Worm (Caenorhabditis elegans) whole organism, mixed stage, embryonic: ENCODE results near the gene sec-22.

ENCODE experiments used
- M03D4.4 ChIP-seq: sonication (generic microtip); optimal IDR thresholded peaks from 2 replicates; lab custom pipeline; 2017; ENCODE audit warnings: mild to moderate bottlenecking, missing genetic modification characterization, missing compliant biosample characterization
- bed-3 ChIP-seq: fragments of 200-800 bp; sonication (Bioruptor generic); optimal IDR thresholded peaks from 3 replicates; lab custom pipeline; 2018; ENCODE audit warnings: mild to moderate bottlenecking, missing genetic modification characterization, moderate library complexity, missing compliant biosample characterization
- blmp-1 ChIP-seq: fragments of 150-350 bp; optimal IDR thresholded peaks from 2 replicates; lab custom pipeline; 2014; ENCODE audit warnings: missing biosample characterization, missing genetic modification characterization
- ceh-39 ChIP-seq: fragments of 150-350 bp; optimal IDR thresholded peaks from 2 replicates; lab custom pipeline; 2014; ENCODE audit warnings: missing biosample characterization, missing genetic modification characterization
- ceh-43 ChIP-seq: fragments of 200-800 bp; sonication (Bioruptor generic); optimal IDR thresholded peaks from 2 replicates; lab custom pipeline; 2018; ENCODE audit warnings: mild to moderate bottlenecking, missing genetic modification characterization, moderate library complexity, missing compliant biosample characterization
- ceh-83 ChIP-seq: fragments of 200-800 bp; sonication (Bioruptor generic); optimal IDR thresholded peaks from 2 replicates; lab custom pipeline; 2018; ENCODE audit warnings: mild to moderate bottlenecking, missing genetic modification characterization, missing compliant biosample characterization
- ces-1 ChIP-seq: fragments of 150-350 bp; optimal IDR thresholded peaks from 2 replicates; lab custom pipeline; 2014; ENCODE audit warnings: missing biosample characterization, missing genetic modification reagents, missing genetic modification characterization
- cnd-1 ChIP-seq: fragments of 200-800 bp; sonication (Bioruptor generic); optimal IDR thresholded peaks from 2 replicates; lab custom pipeline; 2018; ENCODE audit warnings: mild to moderate bottlenecking, missing genetic modification characterization, missing compliant biosample characterization
- drap-1 ChIP-seq: fragments of 200-800 bp; sonication (Bioruptor generic); optimal IDR thresholded peaks from 3 replicates; lab custom pipeline; 2018; ENCODE audit warnings: mild to moderate bottlenecking, missing genetic modification characterization, missing compliant biosample characterization
- elt-1 ChIP-seq: sonication (generic microtip); optimal IDR thresholded peaks from 2 replicates; lab custom pipeline; 2017; ENCODE audit warnings: missing genetic modification characterization, mild to moderate bottlenecking, missing compliant biosample characterization, antibody characterized with exemption, moderate library complexity, borderline replicate concordance; ENCODE audit not compliant: insufficient read depth
- elt-3 ChIP-seq: fragments of 150-350 bp; optimal IDR thresholded peaks from 2 replicates; lab custom pipeline; 2014; ENCODE audit warnings: missing biosample characterization, missing genetic modification characterization
- flh-1 ChIP-seq: fragments of 200-800 bp; sonication (Bioruptor generic); optimal IDR thresholded peaks from 2 replicates; lab custom pipeline; 2018; ENCODE audit warnings: mild to moderate bottlenecking, missing genetic modification characterization, moderate library complexity, missing compliant biosample characterization
- ham-2 ChIP-seq: fragments of 200-800 bp; sonication (Bioruptor generic); optimal IDR thresholded peaks from 2 replicates; lab custom pipeline; 2018; ENCODE audit warnings: mild to moderate bottlenecking, missing genetic modification characterization, missing compliant biosample characterization
- hlh-1 ChIP-seq: fragments of 150-350 bp; optimal IDR thresholded peaks from 2 replicates; lab custom pipeline; 2014; ENCODE audit warnings: missing biosample characterization, missing genetic modification reagents, missing genetic modification characterization
- lin-13 ChIP-seq: fragments of 150-350 bp; optimal IDR thresholded peaks from 2 replicates; lab custom pipeline; 2014; ENCODE audit warnings: missing biosample characterization, missing genetic modification characterization
- lin-32 ChIP-seq: fragments of 200-800 bp; sonication (Bioruptor generic); optimal IDR thresholded peaks from 2 replicates; lab custom pipeline; 2018; ENCODE audit warnings: mild to moderate bottlenecking, missing genetic modification characterization, missing compliant biosample characterization
- lsy-2 ChIP-seq: fragments of 150-350 bp; optimal IDR thresholded peaks from 2 replicates; lab custom pipeline; 2014; ENCODE audit warnings: missing biosample characterization, missing genetic modification characterization
- mab-5 ChIP-seq: fragments of 150-350 bp; optimal IDR thresholded peaks from 2 replicates; lab custom pipeline; 2014; ENCODE audit warnings: missing biosample characterization, missing genetic modification characterization
- mep-1 ChIP-seq: fragments of 150-350 bp; optimal IDR thresholded peaks from 2 replicates; lab custom pipeline; 2017; ENCODE audit warnings: missing biosample characterization, missing genetic modification reagents, missing genetic modification characterization, inconsistent platforms
- mls-2 ChIP-seq: sonication (generic microtip); optimal IDR thresholded peaks from 2 replicates; lab custom pipeline; 2016; ENCODE audit warnings: mild to moderate bottlenecking, missing genetic modification characterization, moderate library complexity, missing compliant biosample characterization
- nhr-12 ChIP-seq: fragments of 150-350 bp; optimal IDR thresholded peaks from 2 replicates; lab custom pipeline; 2014; ENCODE audit warnings: missing biosample characterization, missing genetic modification characterization
- nhr-2 ChIP-seq: fragments of 150-350 bp; optimal IDR thresholded peaks from 2 replicates; lab custom pipeline; 2014; ENCODE audit warnings: missing biosample characterization, missing genetic modification characterization
- nhr-237 ChIP-seq: fragments of 150-350 bp; optimal IDR thresholded peaks from 2 replicates; lab custom pipeline; 2014; ENCODE audit warnings: missing biosample characterization, missing genetic modification characterization
- nhr-28 ChIP-seq: fragments of 150-350 bp; optimal IDR thresholded peaks from 2 replicates; lab custom pipeline; 2014; ENCODE audit warnings: missing biosample characterization, missing genetic modification characterization
- nhr-76 ChIP-seq: sonication (generic microtip); optimal IDR thresholded peaks from 2 replicates; lab custom pipeline; 2017; ENCODE audit warnings: missing biosample characterization, missing genetic modification characterization
- pha-4 ChIP-seq: fragments of 150-350 bp; optimal IDR thresholded peaks from 2 replicates; lab custom pipeline; 2018; ENCODE audit warnings: missing biosample characterization, missing genetic modification reagents, missing genetic modification characterization
- sem-2 ChIP-seq: fragments of 200-800 bp; sonication (Bioruptor generic); optimal IDR thresholded peaks from 2 replicates; lab custom pipeline; 2018; ENCODE audit warnings: mild to moderate bottlenecking, missing genetic modification characterization, missing compliant biosample characterization
- snpc-4 ChIP-seq: fragments of 150-350 bp; optimal IDR thresholded peaks from 2 replicates; lab custom pipeline; 2014; ENCODE audit warnings: missing biosample characterization, missing genetic modification characterization
- sptf-1 ChIP-seq: sonication (generic microtip); optimal IDR thresholded peaks from 2 replicates; lab custom pipeline; 2017; ENCODE audit warnings: mild to moderate bottlenecking, missing genetic modification characterization, moderate library complexity, missing compliant biosample characterization
- tbx-8 ChIP-seq: fragments of 200-800 bp; sonication (Bioruptor generic); optimal IDR thresholded peaks from 2 replicates; lab custom pipeline; 2018; ENCODE audit warnings: mild to moderate bottlenecking, missing genetic modification characterization, moderate library complexity, missing compliant biosample characterization
- unc-120 ChIP-seq: sonication (generic microtip); optimal IDR thresholded peaks from 2 replicates; lab custom pipeline; 2017; ENCODE audit warnings: missing genetic modification characterization, missing compliant biosample characterization; ENCODE audit not compliant: poor library complexity, severe bottlenecking
- unc-39 ChIP-seq: fragments of 150-350 bp; optimal IDR thresholded peaks from 2 replicates; lab custom pipeline; 2014; ENCODE audit warnings: missing biosample characterization, missing genetic modification characterization
- unc-62 ChIP-seq: fragments of 150-350 bp; optimal IDR thresholded peaks from 2 replicates; lab custom pipeline; 2014; ENCODE audit warnings: missing biosample characterization, missing genetic modification reagents, missing genetic modification characterization
- zip-8 ChIP-seq: fragments of 150-350 bp; optimal IDR thresholded peaks from 2 replicates; lab custom pipeline; 2014; ENCODE audit warnings: missing biosample characterization, missing genetic modification characterization
- ztf-11 ChIP-seq: fragments of 150-350 bp; optimal IDR thresholded peaks from 2 replicates; lab custom pipeline; 2014; ENCODE audit warnings: missing biosample characterization, missing genetic modification characterization

Gene sec-22

DNA sequence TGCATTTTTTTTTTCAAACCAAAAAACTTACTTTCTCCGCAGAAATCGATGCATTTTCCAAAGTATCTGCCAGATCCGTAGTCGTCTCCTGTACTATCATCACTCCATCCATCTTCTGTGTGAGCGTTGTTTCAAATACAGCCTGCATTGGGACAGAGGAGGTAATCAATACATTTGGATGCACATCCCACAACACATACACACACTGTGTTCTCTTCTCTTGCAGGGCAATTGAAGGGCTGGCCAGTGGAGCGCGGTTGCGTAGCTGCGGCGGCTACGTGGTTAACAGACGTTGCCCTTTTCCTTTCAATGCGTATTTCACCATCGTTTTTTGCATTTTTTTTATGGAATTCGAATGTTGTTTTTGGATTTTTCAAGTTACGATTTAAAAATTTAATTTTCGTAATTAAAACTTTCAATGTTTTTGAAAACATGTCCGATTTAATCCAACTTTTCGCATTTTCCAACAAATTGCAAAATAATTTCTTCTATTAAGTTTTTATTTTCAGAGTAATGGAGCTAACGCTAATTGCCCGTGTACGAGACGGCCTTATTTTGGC lies at the start of gene sec-22, which contains the start of gene stau-1:
TSS of gene sec-22 (plus strand) at position 510 of the 560 bp plus-strand sequence.
TSS of gene stau-1 (minus strand) at position 248 of the 560 bp plus-strand sequence.
- TF ChIP-seq tbx-8 (GFP tag; lab: Kevin White, UChicago), result no peak
- TF ChIP-seq mab-5, result no peak
- no peak for TF ChIP-seq unc-39 (tag; lab: Kevin White, UChicago)
- TF ChIP-seq nhr-2 (tag; lab: Kevin White, UChicago), result no peak
- TF ChIP-seq pha-4, result peak; percentile 45
- TF ChIP-seq drap-1 (GFP tag; lab: Kevin White, UChicago), result no peak
- TF ChIP-seq lin-32 (GFP tag; lab: Kevin White, UChicago), result no peak
- TF ChIP-seq cnd-1, result peak; percentile 0
- no peak for TF ChIP-seq mls-2 (tag; lab: Kevin White, UChicago)
- no peak for TF ChIP-seq nhr-237
- TF ChIP-seq blmp-1 (tag; lab: Kevin White, UChicago), result no peak
- peak; percentile 7 for TF ChIP-seq lin-13 (tag; lab: Kevin White, UChicago)
- TF ChIP-seq ham-2 (GFP tag; lab: Kevin White, UChicago), result no peak
- no peak for TF ChIP-seq zip-8 (tag; lab: Kevin White, UChicago)
- peak; percentile 16 for TF ChIP-seq hlh-1 (tag; lab: Kevin White, UChicago)
- TF ChIP-seq lsy-2, result peak; percentile 7
- TF ChIP-seq elt-1 (tag; lab: Kevin White, UChicago), result no peak
- no peak for TF ChIP-seq ztf-11 (tag; lab: Kevin White, UChicago)
- TF ChIP-seq ceh-83, result no peak
- TF ChIP-seq unc-62, result no peak
- no peak for TF ChIP-seq nhr-28 (tag; lab: Kevin White, UChicago)
- TF ChIP-seq ceh-39 (tag; lab: Kevin White, UChicago), result peak; percentile 27
- no peak for TF ChIP-seq nhr-76 (tag; lab: Kevin White, UChicago)
- TF ChIP-seq ceh-43 (GFP tag; lab: Kevin White, UChicago), result no peak
- TF ChIP-seq bed-3 (GFP tag; lab: Kevin White, UChicago), result no peak
- TF ChIP-seq sem-2 (GFP tag; lab: Kevin White, UChicago), result no peak
- TF ChIP-seq unc-120, result no peak
- no peak for TF ChIP-seq elt-3 (tag; lab: Kevin White, UChicago)
- TF ChIP-seq flh-1 (GFP tag; lab: Kevin White, UChicago), result no peak
- TF ChIP-seq ces-1 (GFP tag; lab: Kevin White, UChicago), result peak; percentile 19
- peak; percentile 14 for TF ChIP-seq mep-1 (tag; lab: Kevin White, UChicago)
- no peak for TF ChIP-seq M03D4.4 (tag; lab: Kevin White, UChicago)
- no peak for TF ChIP-seq snpc-4
- no peak for TF ChIP-seq sptf-1
- TF ChIP-seq nhr-12 (tag; lab: Kevin White, UChicago), result no peak

- TF ChIP-seq ceh-43 (GFP tag; lab: Kevin White, UChicago), result no peak
- TF ChIP-seq sptf-1, result no peak
Observed at ce11 chrX:986463-986862, 48.9 kb upstream of the sec-22 start.

DNA sequence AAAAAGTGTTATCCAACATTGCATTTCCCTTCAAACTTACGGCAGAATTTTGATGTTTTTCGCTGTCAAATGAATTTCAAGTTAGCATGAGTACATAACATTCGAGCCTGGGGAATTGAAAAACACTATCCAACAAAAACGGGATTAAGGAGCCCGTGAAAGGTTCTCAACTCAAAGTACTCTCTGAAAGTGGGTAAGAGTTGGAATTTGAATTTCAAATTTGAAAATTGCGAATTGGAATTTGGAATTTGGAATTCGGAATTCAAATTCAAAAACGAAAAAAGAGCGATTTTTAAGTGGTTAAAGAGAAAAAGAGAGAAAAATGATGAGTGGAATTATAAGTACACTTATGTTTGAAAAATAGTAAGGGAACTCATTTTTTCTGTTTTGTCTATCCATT lies 44.1 kb upstream of the sec-22 start, which contains the start of the genes C09E10.3 and dgk-1:
TSS of gene C09E10.3 (minus strand) at position 101 of the 400 bp plus-strand sequence.
TSS of gene dgk-1 (minus strand) at position 183 of the 400 bp plus-strand sequence.
- TF ChIP-seq mls-2 (tag; lab: Kevin White, UChicago) (no peak), mab-5 (no peak)

ce11 chrX:992650-993403 lies 42.5 kb upstream of the sec-22 start:
- no peak for TF ChIP-seq elt-1 (tag; lab: Kevin White, UChicago)
- no peak for TF ChIP-seq nhr-76 (tag; lab: Kevin White, UChicago)
- no peak for TF ChIP-seq bed-3 (GFP tag; lab: Kevin White, UChicago)
- TF ChIP-seq unc-62, result peak; percentile 30
- TF ChIP-seq hlh-1 (tag; lab: Kevin White, UChicago), result peak; percentile 21
- no peak for TF ChIP-seq lin-32 (GFP tag; lab: Kevin White, UChicago)
- peak; percentile 56 for TF ChIP-seq ces-1 (GFP tag; lab: Kevin White, UChicago)
- peak; percentile 20 for TF ChIP-seq ham-2 (GFP tag; lab: Kevin White, UChicago)
- TF ChIP-seq mab-5, result no peak
- no peak for TF ChIP-seq sem-2 (GFP tag; lab: Kevin White, UChicago)
- TF ChIP-seq drap-1 (GFP tag; lab: Kevin White, UChicago), result peak; percentile 59
- TF ChIP-seq ceh-43 (GFP tag; lab: Kevin White, UChicago), result no peak
- no peak for TF ChIP-seq elt-3 (tag; lab: Kevin White, UChicago)
- no peak for TF ChIP-seq nhr-28 (tag; lab: Kevin White, UChicago)
- TF ChIP-seq ceh-83, result no peak
- TF ChIP-seq flh-1 (GFP tag; lab: Kevin White, UChicago), result no peak
- no peak for TF ChIP-seq unc-39 (tag; lab: Kevin White, UChicago)
- TF ChIP-seq mls-2 (tag; lab: Kevin White, UChicago), result peak; percentile 10
- no peak for TF ChIP-seq lin-13 (tag; lab: Kevin White, UChicago)
- no peak for TF ChIP-seq sptf-1
- no peak for TF ChIP-seq nhr-237
- no peak for TF ChIP-seq M03D4.4 (tag; lab: Kevin White, UChicago)
- no peak for TF ChIP-seq zip-8 (tag; lab: Kevin White, UChicago)
- TF ChIP-seq tbx-8 (GFP tag; lab: Kevin White, UChicago), result no peak
- no peak for TF ChIP-seq nhr-2 (tag; lab: Kevin White, UChicago)
- no peak for TF ChIP-seq blmp-1 (tag; lab: Kevin White, UChicago)
- TF ChIP-seq cnd-1, result peak; percentile 28
- TF ChIP-seq nhr-12 (tag; lab: Kevin White, UChicago), result no peak
- TF ChIP-seq mep-1 (tag; lab: Kevin White, UChicago), result peak; percentile 65
- TF ChIP-seq ceh-39 (tag; lab: Kevin White, UChicago), result no peak
- TF ChIP-seq ztf-11 (tag; lab: Kevin White, UChicago), result peak; percentile 72
- TF ChIP-seq pha-4, result no peak
- peak; percentile 99 for TF ChIP-seq unc-120
- no peak for TF ChIP-seq snpc-4
- TF ChIP-seq lsy-2, result peak; percentile 30
